Worm (Caenorhabditis elegans) whole organism, L4 larva: Measurements from ENCODE around the gene sri-69.

ENCODE experiments used
- aha-1 ChIP-seq: fragments of 150-350 bp; peaks from one replicate; lab custom pipeline; 2014; ENCODE audit warnings: missing biosample characterization, missing genetic modification characterization
- ama-1 ChIP-seq: fragments of 150-350 bp; optimal IDR thresholded peaks from 2 replicates; lab custom pipeline; 2014; ENCODE audit warnings: inconsistent platforms, mixed read lengths
- attf-4 ChIP-seq: sonication (generic microtip); optimal IDR thresholded peaks from 3 replicates; lab custom pipeline; 2017; ENCODE audit warnings: missing biosample characterization, missing genetic modification characterization
- ceh-32 ChIP-seq: sonication (generic microtip); optimal IDR thresholded peaks from 2 replicates; lab custom pipeline; 2016; ENCODE audit warnings: mild to moderate bottlenecking, missing genetic modification characterization, missing compliant biosample characterization; ENCODE audit not compliant: poor library complexity
- cey-2 ChIP-seq: sonication (generic microtip); optimal IDR thresholded peaks from 3 replicates; lab custom pipeline; 2017; ENCODE audit warnings: missing genetic modification characterization, mild to moderate bottlenecking, missing compliant biosample characterization, antibody characterized with exemption, borderline replicate concordance; ENCODE audit not compliant: insufficient read depth
- dpl-1 ChIP-seq: fragments of 150-350 bp; optimal IDR thresholded peaks from 2 replicates; lab custom pipeline; 2014; ENCODE audit warnings: missing biosample characterization, missing genetic modification reagents, missing genetic modification characterization
- egl-27 ChIP-seq: sonication (generic microtip); optimal IDR thresholded peaks from 3 replicates; lab custom pipeline; 2017; ENCODE audit warnings: missing biosample characterization, missing genetic modification reagents, missing genetic modification characterization
- lin-13 ChIP-seq: fragments of 150-350 bp; optimal IDR thresholded peaks from 2 replicates; lab custom pipeline; 2014; ENCODE audit warnings: missing biosample characterization, missing genetic modification reagents, missing genetic modification characterization
- lsy-2 ChIP-seq, 2 experiments: fragments of 150-350 bp in 1 of 2; sonication (generic microtip) in 1 of 2; optimal IDR thresholded peaks; 2 replicates each; lab custom pipeline; 2014 to 2017; ENCODE audit warnings: missing biosample characterization in 2 of 2, missing genetic modification characterization in 2 of 2
- nhr-237 ChIP-seq: sonication (generic microtip); optimal IDR thresholded peaks from 2 replicates; lab custom pipeline; 2017; ENCODE audit warnings: missing biosample characterization, missing genetic modification characterization
- pha-4 ChIP-seq, 2 experiments: fragments of 150-350 bp in 1 of 2; fragments of 200-800 bp in 1 of 2; sonication (Bioruptor generic) in 1 of 2; IDR thresholded peaks in 1 of 2; optimal IDR thresholded peaks in 1 of 2; 2 replicates each; pipeline versions ENCODE4 v1.3.6 to Lab custom; 2014 to 2022; ENCODE audit warnings: missing genetic modification characterization in 2 of 2, missing genetic modification reagents in 2 of 2, missing biosample characterization in 1 of 2, missing compliant biosample characterization in 1 of 2
- unc-62 ChIP-seq, 3 experiments: fragments of 150-350 bp in 1 of 3; sonication (generic microtip); optimal IDR thresholded peaks in 2 of 3; peaks in 1 of 3; 1 replicate in 1 of 3; 2 replicates in 2 of 3; lab custom pipeline; 2014 to 2017; ENCODE audit warnings: missing biosample characterization in 3 of 3, missing genetic modification characterization in 3 of 3, missing genetic modification reagents in 3 of 3, missing genotype in 1 of 3
- vab-7 ChIP-seq: fragments of 200-800 bp; sonication (Bioruptor generic); IDR thresholded peaks from 2 replicates; pipeline ENCODE4 v1.3.6; 2022; ENCODE audit warnings: missing genetic modification reagents, missing genetic modification characterization, missing compliant biosample characterization

DNA sequence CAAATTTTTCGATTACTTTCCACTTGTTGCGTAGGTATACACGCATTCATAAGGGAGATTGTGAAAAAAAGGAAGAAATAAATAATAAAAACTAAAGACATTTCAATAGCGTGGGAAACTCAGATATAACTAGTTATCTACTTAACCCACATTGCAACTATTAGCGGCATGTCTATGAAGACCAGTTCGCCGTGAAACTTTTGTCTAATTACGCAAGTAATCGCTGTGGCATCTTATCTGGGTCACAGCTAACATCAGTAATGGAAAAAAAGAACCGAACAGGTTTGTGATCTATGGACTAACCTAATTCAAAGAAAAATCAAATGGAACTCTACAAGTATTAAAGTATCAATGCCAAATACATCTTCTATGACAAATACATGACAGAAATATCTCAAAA is 5.0 kb upstream of the sri-69 start, which contains the start of gene clec-241:
- TF ChIP-seq egl-27, result no peak
- no peak for TF ChIP-seq pha-4 (GFP tag; IDR thresholded peaks at IDR 0.05; lab: Robert Waterston, UW)
- no peak for TF ChIP-seq pha-4 (tag; optimal IDR thresholded peaks at IDR 0.05; lab: Kevin White, UChicago)
- TF ChIP-seq aha-1, result no peak
- TF ChIP-seq lin-13 (GFP tag; lab: Kevin White, UChicago), result no peak
- TF ChIP-seq lsy-2 (tag; optimal IDR thresholded peaks at IDR 0.05; lab: Kevin White, UChicago), result no peak
- no peak for TF ChIP-seq cey-2 (tag; lab: Kevin White, UChicago)
- no peak for TF ChIP-seq attf-4
- TF ChIP-seq dpl-1 (GFP tag; lab: Kevin White, UChicago), result no peak
- TF ChIP-seq unc-62 (GFP tag; optimal IDR thresholded peaks at IDR 0.05 in 1 of 2; lab: Kevin White, UChicago), result no peak
- no peak for TF ChIP-seq unc-62 (tag; optimal IDR thresholded peaks at IDR 0.05; lab: Kevin White, UChicago)
- no peak for TF ChIP-seq vab-7
- TF ChIP-seq nhr-237 (tag; lab: Kevin White, UChicago), result no peak
- no peak for TF ChIP-seq ceh-32
- no peak for TF ChIP-seq ama-1 (lab: Kevin White, UChicago)
